Fruit fly (Drosophila melanogaster) S2 (cell line): ENCODE results near the gene Oatp33Eb.

Source experiments
- CG8478 ChIP-seq: fragments of >200 bp; optimal IDR thresholded peaks from 2 replicates; lab custom pipeline; 2018
- CTCF ChIP-seq, 2 experiments: fragments of >200 bp; optimal IDR thresholded peaks; 2 replicates each; lab custom pipeline; 2018

Gene Oatp33Eb

DNA sequence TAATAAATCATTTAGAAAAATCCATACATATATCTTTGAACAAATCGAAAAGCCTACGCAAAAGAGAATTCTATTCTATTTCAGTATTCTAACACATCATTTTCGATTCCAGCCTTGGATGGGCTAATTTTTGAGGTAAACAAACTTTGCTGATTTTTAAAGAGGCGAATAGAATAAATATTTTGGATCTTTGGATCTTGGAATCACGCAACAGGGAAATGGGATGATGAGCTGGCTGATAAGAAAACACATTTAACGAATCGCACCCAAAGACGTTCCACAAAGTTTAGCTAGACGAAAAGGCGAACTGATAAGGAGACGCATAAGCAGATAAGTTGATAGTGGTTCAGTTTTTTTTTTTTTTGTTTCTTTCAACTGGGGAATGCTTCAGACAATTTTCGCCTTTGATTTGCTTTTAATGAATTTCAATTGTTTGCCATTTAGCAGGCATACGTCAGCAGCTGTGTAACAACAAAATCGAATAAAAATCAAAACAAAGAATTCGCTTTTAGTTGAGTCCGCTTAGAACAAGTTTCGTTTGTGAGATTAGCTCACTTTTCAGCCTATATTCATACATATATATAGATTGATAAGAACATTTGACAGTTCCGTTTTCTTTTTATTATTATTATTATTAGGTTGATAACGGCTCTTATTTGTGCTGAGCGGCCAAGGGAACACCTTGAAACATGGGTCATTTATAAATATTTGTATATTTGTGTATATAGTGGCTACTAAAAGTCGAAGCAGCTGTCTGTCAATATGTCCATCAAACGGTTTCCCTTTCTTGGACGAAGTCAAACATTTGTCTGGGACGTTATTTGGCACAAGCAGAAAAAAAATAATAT lies 17.1 kb downstream of the Oatp33Eb start:
- TF ChIP-seq CTCF (optimal IDR thresholded peaks at IDR 0.05; lab: Kevin White, UChicago): no peak
- TF ChIP-seq CG8478: no peak

DNA sequence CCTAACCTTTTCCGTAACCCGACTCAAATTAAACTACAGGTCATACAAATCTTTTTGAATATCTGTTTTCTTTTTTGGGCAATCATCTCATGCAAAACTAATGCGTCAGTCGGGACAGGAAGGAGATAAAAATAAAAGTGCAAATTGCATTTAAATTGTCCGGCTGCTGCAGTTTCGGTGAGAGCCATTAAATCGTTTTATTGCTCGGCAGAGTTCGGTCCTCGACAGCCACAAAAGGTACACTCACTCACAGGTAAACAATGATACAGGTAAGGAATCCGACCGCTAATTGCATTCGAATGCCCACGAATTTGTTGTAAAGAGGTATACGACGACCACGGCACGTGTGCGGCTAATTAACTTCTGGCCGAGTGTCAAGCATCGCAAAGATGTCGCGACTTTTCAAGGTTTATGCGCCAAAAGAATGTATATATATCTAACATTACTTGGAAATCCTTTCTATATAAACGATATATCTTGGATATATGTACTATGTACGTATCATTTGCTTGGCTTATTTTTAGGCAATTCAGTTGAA lies 18.3 kb downstream of the Oatp33Eb start:
- TF ChIP-seq CG8478 (no peak), CTCF (optimal IDR thresholded peaks at IDR 0.05; lab: Kevin White, UChicago) (no peak)

DNA sequence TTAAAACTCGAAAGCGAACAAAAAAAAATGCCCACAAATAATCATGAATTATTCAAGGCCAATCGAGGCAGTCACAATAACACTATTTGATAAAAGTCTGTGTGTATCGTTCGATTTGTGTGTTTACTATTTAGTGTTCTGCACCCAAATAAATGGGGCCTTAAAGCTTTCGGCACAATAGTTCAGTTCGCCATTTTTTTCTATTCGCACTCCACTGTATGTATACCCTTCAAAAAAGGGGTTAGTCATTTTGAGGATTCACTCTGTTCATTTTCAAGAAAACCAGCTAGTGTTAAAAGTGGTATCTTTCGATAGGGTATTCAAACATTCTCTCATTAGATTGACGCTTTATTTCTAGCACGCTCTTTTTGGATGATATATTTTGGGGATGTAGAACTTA lies 19.4 kb downstream of the Oatp33Eb start:
- TF ChIP-seq CG8478 (no peak), CTCF (optimal IDR thresholded peaks at IDR 0.05; lab: Kevin White, UChicago) (no peak)

DNA sequence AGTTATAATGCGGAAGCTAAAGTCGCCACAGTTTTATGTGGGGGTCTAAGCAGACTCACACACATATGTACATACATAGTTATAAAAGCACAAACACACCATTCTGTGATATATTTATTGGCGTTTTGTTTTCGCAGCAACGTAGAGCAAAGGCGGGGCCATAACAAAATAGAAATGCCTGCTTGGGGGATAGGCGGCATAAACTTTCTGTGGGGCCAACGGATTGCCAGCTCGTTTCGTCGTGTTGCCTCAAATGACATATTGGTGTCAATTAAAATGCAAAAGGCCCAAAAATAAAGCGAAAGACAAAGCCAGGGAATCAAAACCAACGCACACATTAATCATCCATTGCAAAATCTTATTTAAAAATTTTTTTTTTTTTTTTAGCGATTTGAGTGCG lies 20.5 kb downstream of the Oatp33Eb start:
- TF ChIP-seq CG8478 (no peak), CTCF (optimal IDR thresholded peaks at IDR 0.05; lab: Kevin White, UChicago) (no peak)

DNA sequence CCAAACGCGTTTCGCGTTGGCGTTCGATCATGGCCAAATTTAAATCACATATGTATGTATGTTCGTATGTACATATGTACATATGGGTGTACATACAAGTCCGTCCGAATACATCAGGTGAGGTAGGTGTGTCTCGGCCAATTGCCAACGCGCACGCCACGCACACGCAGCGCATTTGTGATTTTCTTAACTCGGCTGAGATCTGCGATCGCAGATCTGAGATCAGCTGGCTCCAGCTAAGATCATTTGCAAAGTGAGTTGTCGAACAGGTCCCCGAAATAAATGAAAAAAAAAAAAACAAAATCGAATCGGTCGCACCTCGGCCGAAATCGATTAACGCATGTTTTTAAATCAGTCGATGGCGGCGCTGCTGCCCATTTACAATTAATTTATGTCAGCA lies 21.0 kb downstream of the Oatp33Eb start:
- no peak for TF ChIP-seq CTCF (optimal IDR thresholded peaks at IDR 0.05; lab: Kevin White, UChicago)
- no peak for TF ChIP-seq CG8478

DNA sequence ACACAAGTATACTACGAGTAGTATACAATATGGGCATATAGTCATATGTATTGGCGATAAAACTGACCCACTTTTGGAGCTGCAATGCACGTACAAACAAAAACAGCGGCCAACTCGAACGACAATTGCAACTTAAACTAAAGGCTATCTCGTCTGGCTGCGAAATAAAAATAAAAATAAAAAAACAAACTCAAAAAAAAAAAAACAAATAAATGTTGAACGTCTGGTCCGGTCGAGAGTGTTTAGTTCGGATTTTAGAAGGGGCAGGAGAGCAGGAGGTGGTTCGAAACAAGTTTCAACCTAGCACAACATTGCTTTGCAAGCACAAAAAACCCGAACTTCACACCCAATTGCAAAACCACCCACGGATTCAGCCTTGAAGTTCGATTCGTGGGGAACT lies 23.7 kb downstream of the Oatp33Eb start:
- no peak for TF ChIP-seq CG8478
- no peak for TF ChIP-seq CTCF (optimal IDR thresholded peaks at IDR 0.05; lab: Kevin White, UChicago)

DNA sequence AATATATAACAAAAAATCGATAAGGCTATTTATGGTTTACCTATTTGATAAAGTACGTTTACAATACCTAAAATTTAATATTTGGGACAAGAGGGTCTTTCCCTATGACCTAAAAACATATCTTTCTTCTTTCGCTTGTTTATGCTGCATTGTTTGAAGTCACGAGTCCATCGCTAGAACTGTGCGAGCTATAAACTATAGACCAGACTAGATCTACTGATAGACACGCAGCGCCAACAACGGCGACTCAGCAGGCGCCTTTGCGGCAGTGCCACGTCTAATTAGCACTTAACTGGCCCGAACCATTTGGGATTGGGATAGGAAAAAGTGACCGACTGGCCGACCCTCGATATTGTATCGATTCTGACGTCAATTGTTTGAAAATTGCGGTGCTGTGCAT lies 24.7 kb downstream of the Oatp33Eb start:
- TF ChIP-seq CTCF (optimal IDR thresholded peaks at IDR 0.05; lab: Kevin White, UChicago) (no peak), CG8478 (no peak)

DNA sequence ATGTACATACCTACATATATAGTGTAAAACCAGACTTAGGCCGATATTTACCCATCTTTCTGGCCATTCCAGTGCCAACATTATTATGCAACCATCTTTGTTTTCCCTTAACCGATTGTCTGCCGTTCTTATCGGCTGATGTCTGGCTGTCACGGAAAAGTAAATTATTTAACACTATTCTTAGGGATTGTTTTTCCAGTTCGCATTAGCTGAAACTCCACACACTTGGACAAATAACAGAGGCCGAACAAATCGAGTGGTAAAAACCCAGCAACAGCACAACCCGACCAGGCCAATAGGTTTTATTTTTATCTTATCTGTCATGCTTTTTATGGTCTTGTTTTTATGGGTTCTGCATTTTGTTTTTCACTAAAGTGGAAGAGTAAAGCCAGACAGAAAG lies 25.3 kb downstream of the Oatp33Eb start:
- TF ChIP-seq CTCF (optimal IDR thresholded peaks at IDR 0.05; lab: Kevin White, UChicago): no peak
- TF ChIP-seq CG8478: no peak

DNA sequence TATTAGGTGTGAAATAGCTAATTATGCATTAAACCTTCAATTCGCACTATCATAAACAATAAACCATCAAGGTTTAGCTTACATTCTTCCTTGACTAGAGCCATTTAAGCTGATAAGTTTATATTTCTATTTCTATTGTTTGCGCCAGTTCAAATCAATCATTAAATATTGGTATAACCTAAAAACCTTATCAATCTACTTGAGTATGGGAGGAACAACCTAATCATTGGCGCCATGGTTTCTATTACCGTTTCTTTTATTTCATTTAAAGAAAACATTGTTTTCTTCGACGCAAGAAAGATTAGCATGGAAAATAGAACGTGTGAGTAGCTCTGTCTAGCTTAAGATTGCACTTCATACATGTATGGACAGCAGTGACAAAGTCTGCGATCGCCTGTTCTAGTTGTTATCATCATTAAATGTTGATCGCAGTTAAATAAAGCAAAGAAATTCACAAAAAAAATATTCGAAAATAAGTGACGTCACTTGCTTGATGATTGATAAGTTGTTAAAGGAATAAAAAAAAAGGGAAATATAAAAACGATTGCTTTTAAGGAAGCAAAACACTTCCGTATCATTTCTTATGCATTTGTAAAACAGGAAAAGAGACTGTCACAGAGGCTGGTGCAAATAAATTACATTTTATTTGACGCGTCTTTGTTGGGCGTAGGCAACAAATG lies 26.1 kb downstream of the Oatp33Eb start:
- no peak for TF ChIP-seq CTCF (optimal IDR thresholded peaks at IDR 0.05; lab: Kevin White, UChicago)
- TF ChIP-seq CG8478: no peak

DNA sequence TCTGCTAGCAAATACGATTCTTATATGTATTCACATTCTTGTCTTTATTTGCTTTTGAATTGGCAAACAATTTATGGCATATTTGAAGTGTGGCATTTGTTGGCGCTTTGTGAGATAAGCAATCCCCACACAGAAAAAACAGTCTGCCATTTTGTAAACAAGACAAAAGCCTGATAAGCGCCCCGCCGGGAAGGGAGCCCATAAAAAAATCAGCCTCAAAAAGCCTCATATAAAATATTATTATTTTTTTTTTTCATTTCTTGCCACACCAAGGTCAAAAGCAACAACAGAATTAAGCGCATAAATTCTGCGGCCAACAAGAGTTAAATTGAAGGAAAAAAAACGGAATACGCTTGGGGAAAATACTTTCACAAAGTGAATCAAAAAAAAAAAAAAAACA lies 27.0 kb downstream of the Oatp33Eb start:
- TF ChIP-seq CG8478 (no peak), CTCF (optimal IDR thresholded peaks at IDR 0.05; lab: Kevin White, UChicago) (no peak)

DNA sequence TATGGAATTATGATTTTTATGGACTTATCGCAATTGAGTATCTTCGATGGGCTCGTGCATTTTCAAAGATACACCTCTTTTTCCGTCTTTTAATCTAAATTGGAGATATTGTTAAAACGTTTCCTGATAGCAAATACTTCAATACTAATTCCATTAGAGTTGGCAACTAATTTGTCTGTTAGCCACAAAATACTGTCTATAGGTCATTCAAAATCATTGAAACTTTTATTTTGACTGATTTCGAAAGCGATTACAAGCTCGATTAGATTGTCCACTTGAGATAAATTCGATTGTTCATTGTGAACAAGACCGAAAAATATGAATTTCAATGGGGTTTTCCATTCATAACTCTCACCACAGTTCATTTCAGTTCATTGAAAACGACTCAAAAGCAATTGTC lies 27.8 kb downstream of the Oatp33Eb start:
- TF ChIP-seq CTCF (optimal IDR thresholded peaks at IDR 0.05; lab: Kevin White, UChicago) (no peak), CG8478 (no peak)

DNA sequence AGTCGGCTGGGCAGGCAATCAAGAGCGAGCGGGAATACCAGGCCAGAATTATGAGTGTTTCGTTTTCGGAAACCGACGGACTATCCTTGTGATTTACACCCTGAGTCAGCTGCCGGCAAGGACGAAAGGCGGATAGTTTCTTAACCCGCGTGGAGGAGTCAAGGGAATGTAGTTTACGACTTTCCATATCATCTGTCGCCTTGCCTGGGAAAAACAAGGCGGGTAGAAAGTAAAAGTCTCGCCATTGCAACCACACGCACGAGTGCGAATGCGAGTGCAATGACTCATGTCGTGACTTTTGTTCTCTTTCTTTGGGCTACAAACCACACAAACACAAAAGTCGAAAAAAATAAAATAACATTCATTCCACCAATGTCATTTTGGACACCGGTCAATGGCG lies 30.2 kb downstream of the Oatp33Eb start:
- TF ChIP-seq CTCF (optimal IDR thresholded peaks at IDR 0.05; lab: Kevin White, UChicago): no peak

DNA sequence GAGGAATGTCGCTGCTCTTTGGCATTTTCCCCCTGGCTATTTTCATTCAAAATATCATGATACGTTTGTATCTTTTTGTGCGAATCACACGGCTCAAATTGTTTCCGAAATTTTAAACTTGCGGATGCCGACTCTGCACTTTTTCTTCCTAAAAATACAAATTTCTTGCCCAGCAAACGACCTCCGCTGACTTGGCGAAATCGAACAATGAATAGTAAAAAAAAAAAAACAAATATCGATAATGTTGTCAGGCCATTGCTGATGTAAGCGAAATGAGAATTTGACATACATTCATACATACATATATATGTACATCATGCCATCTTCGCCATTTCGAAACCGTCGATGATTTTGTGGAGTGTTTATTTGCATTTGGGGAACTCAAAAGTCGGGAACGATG lies 31.7 kb downstream of the Oatp33Eb start:
- TF ChIP-seq CTCF (optimal IDR thresholded peaks at IDR 0.05; lab: Kevin White, UChicago): no peak

DNA sequence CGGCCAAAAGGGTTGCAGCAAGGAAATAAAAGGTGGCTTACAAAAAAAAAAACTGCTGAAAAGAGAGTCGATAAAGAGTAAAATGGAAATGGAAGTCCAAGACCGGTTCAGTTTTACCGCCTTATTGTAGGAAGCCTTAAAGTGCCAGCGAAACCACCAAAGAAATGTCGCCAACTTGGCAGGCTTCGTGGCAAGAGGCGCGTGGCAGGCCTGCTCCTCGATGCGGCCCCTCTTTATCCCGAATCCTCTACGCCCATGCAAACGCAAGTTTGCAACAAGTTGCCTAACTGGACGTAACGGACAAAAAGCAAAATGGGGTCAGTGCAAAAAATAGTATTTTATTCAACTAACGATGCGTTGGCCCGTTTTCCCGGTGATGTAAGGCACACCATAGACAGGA lies 32.6 kb downstream of the Oatp33Eb start:
- no peak for TF ChIP-seq CTCF (optimal IDR thresholded peaks at IDR 0.05; lab: Kevin White, UChicago)
- no peak for TF ChIP-seq CG8478

DNA sequence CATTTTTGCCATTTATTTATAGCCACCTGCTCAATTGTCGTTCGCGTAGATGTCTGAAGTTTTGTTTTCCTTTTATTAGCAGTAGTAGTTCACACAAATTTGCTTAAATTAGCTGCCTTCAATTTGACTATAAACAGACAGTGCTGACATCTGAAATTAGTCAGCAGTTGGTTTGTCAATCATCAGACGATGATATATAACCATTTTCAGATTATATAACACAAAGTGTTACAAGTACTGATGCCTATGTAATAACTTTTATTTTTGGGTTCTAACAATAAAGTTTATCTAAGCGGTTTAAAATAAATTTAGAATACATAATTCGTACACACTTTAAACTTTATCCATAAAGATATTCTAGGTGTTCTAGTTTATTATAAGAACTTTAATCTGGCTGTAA lies 33.5 kb downstream of the Oatp33Eb start:
- no peak for TF ChIP-seq CTCF (optimal IDR thresholded peaks at IDR 0.05; lab: Kevin White, UChicago)

DNA sequence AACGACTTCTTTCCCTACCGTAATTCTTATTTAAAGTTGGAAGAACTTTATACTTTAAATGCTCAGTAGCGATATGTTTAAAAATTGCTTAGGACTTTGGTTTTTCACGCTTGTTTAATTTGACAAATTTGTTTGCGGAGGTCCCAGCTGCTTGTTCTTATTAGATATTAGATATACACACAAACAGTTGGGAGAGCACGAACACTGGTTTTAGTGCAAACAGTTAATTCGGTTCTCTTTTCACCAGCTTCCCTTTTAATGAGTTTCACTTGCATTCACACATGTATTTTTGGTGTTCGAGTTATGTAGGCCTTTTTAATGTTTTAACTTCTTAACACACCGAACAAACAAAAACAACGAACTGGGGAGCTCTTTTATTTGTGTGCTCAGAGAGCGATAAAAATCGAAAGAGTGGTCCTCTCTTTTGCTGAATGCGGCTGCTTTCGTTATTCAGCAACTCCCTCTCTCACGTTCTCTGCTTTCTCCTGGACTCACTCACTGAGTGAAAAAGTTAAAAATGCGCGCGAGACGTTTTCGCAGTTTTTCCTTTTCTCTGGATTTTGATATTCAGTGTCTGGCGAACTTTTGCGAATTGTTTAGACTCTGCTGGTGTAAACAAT lies 34.5 kb downstream of the Oatp33Eb start:
- TF ChIP-seq CTCF (optimal IDR thresholded peaks at IDR 0.05; lab: Kevin White, UChicago) (no peak), CG8478 (no peak)
